Worm (Caenorhabditis elegans) whole organism, mixed stage, embryonic: ENCODE data around the gene F22D3.4.

Experiments
- M03D4.4 ChIP-seq: sonication (generic microtip); optimal IDR thresholded peaks from 2 replicates; lab custom pipeline; 2017; ENCODE audit warnings: mild to moderate bottlenecking, missing genetic modification characterization, missing compliant biosample characterization
- ceh-43 ChIP-seq: fragments of 200-800 bp; sonication (Bioruptor generic); optimal IDR thresholded peaks from 2 replicates; lab custom pipeline; 2018; ENCODE audit warnings: mild to moderate bottlenecking, missing genetic modification characterization, moderate library complexity, missing compliant biosample characterization
- ceh-83 ChIP-seq: fragments of 200-800 bp; sonication (Bioruptor generic); optimal IDR thresholded peaks from 2 replicates; lab custom pipeline; 2018; ENCODE audit warnings: mild to moderate bottlenecking, missing genetic modification characterization, missing compliant biosample characterization
- ces-1 ChIP-seq: fragments of 150-350 bp; optimal IDR thresholded peaks from 2 replicates; lab custom pipeline; 2014; ENCODE audit warnings: missing biosample characterization, missing genetic modification reagents, missing genetic modification characterization
- cnd-1 ChIP-seq: fragments of 200-800 bp; sonication (Bioruptor generic); optimal IDR thresholded peaks from 2 replicates; lab custom pipeline; 2018; ENCODE audit warnings: mild to moderate bottlenecking, missing genetic modification characterization, missing compliant biosample characterization
- elt-1 ChIP-seq: sonication (generic microtip); optimal IDR thresholded peaks from 2 replicates; lab custom pipeline; 2017; ENCODE audit warnings: missing genetic modification characterization, mild to moderate bottlenecking, missing compliant biosample characterization, antibody characterized with exemption, moderate library complexity, borderline replicate concordance; ENCODE audit not compliant: insufficient read depth
- elt-3 ChIP-seq: fragments of 150-350 bp; optimal IDR thresholded peaks from 2 replicates; lab custom pipeline; 2014; ENCODE audit warnings: missing biosample characterization, missing genetic modification characterization
- flh-1 ChIP-seq: fragments of 200-800 bp; sonication (Bioruptor generic); optimal IDR thresholded peaks from 2 replicates; lab custom pipeline; 2018; ENCODE audit warnings: mild to moderate bottlenecking, missing genetic modification characterization, moderate library complexity, missing compliant biosample characterization
- ham-2 ChIP-seq: fragments of 200-800 bp; sonication (Bioruptor generic); optimal IDR thresholded peaks from 2 replicates; lab custom pipeline; 2018; ENCODE audit warnings: mild to moderate bottlenecking, missing genetic modification characterization, missing compliant biosample characterization
- hlh-1 ChIP-seq: fragments of 150-350 bp; optimal IDR thresholded peaks from 2 replicates; lab custom pipeline; 2014; ENCODE audit warnings: missing biosample characterization, missing genetic modification reagents, missing genetic modification characterization
- lin-13 ChIP-seq: fragments of 150-350 bp; optimal IDR thresholded peaks from 2 replicates; lab custom pipeline; 2014; ENCODE audit warnings: missing biosample characterization, missing genetic modification characterization
- lsy-2 ChIP-seq: fragments of 150-350 bp; optimal IDR thresholded peaks from 2 replicates; lab custom pipeline; 2014; ENCODE audit warnings: missing biosample characterization, missing genetic modification characterization
- mab-5 ChIP-seq: fragments of 150-350 bp; optimal IDR thresholded peaks from 2 replicates; lab custom pipeline; 2014; ENCODE audit warnings: missing biosample characterization, missing genetic modification characterization
- mep-1 ChIP-seq: fragments of 150-350 bp; optimal IDR thresholded peaks from 2 replicates; lab custom pipeline; 2017; ENCODE audit warnings: missing biosample characterization, missing genetic modification reagents, missing genetic modification characterization, inconsistent platforms
- mls-2 ChIP-seq: sonication (generic microtip); optimal IDR thresholded peaks from 2 replicates; lab custom pipeline; 2016; ENCODE audit warnings: mild to moderate bottlenecking, missing genetic modification characterization, moderate library complexity, missing compliant biosample characterization
- nhr-12 ChIP-seq: fragments of 150-350 bp; optimal IDR thresholded peaks from 2 replicates; lab custom pipeline; 2014; ENCODE audit warnings: missing biosample characterization, missing genetic modification characterization
- nhr-237 ChIP-seq: fragments of 150-350 bp; optimal IDR thresholded peaks from 2 replicates; lab custom pipeline; 2014; ENCODE audit warnings: missing biosample characterization, missing genetic modification characterization
- pha-4 ChIP-seq: fragments of 150-350 bp; optimal IDR thresholded peaks from 2 replicates; lab custom pipeline; 2018; ENCODE audit warnings: missing biosample characterization, missing genetic modification reagents, missing genetic modification characterization
- sem-2 ChIP-seq: fragments of 200-800 bp; sonication (Bioruptor generic); optimal IDR thresholded peaks from 2 replicates; lab custom pipeline; 2018; ENCODE audit warnings: mild to moderate bottlenecking, missing genetic modification characterization, missing compliant biosample characterization
- snpc-4 ChIP-seq: fragments of 150-350 bp; optimal IDR thresholded peaks from 2 replicates; lab custom pipeline; 2014; ENCODE audit warnings: missing biosample characterization, missing genetic modification characterization
- tbx-8 ChIP-seq: fragments of 200-800 bp; sonication (Bioruptor generic); optimal IDR thresholded peaks from 2 replicates; lab custom pipeline; 2018; ENCODE audit warnings: mild to moderate bottlenecking, missing genetic modification characterization, moderate library complexity, missing compliant biosample characterization
- unc-120 ChIP-seq: sonication (generic microtip); optimal IDR thresholded peaks from 2 replicates; lab custom pipeline; 2017; ENCODE audit warnings: missing genetic modification characterization, missing compliant biosample characterization; ENCODE audit not compliant: poor library complexity, severe bottlenecking
- unc-62 ChIP-seq: fragments of 150-350 bp; optimal IDR thresholded peaks from 2 replicates; lab custom pipeline; 2014; ENCODE audit warnings: missing biosample characterization, missing genetic modification reagents, missing genetic modification characterization
- zip-8 ChIP-seq: fragments of 150-350 bp; optimal IDR thresholded peaks from 2 replicates; lab custom pipeline; 2014; ENCODE audit warnings: missing biosample characterization, missing genetic modification characterization
- ztf-11 ChIP-seq: fragments of 150-350 bp; optimal IDR thresholded peaks from 2 replicates; lab custom pipeline; 2014; ENCODE audit warnings: missing biosample characterization, missing genetic modification characterization

The F22D3.4 gene

DNA sequence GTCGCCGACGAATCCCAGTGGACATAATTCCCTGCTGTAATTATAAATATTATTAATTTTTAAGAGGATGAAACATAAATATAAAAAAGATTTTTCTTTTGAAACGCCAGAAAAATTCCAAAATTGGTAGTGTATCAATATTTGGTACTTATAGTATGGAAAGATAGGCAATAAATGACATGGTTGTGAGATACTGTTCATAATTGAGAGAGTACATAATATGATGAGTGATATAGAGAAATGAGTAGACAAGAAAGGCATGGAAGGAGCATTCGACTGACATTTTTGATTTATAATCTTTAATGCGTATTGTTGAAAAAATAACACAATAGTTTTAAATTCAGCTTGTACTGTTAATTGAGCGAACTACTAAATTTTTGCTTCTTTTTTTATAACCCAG is 29.9 kb downstream of the F22D3.4 start, which contains the start of gene C44B7.11:
C44B7.11 (minus strand) TSS at position 34 of the 400 bp plus-strand sequence.
- TF ChIP-seq mls-2, result no peak
- no peak for TF ChIP-seq pha-4 (tag; lab: Kevin White, UChicago)
- TF ChIP-seq ceh-83 (GFP tag; lab: Kevin White, UChicago), result no peak
- TF ChIP-seq ces-1, result no peak
- TF ChIP-seq, all 35 proteins: peak for 0

DNA sequence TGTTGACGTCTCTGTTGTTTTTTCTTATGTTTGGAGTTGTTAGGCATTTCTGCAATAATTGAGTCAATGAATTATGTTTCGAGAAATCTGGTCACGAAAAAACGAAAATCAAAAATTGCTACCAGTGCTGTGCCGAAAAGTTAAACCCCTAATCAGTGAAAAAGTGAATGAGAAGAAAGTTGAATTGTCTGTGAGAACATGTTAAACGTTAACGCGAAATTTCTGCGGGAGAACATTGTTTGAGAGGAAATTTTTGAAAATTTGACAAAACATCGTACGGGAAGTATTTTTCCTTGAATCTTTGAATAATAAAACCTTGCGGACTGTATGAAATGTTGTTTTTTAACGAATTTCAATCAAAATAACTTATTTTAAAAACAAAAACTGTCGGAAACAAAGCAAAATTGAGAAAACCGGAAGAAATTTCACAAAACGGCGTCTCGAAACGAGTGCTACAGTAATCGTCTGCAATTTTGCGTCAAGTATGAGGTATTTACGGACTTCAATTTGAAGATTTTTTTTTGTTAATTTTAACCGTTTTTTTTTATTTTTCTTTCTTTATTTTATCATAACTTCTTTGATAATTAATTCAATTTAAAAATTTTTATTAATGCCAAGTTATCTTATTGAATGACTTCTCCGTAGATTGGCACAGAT is 33.7 kb downstream of the F22D3.4 start, which contains the start of gene adal-1:
adal-1 (minus strand) TSS at position 51 of the 657 bp plus-strand sequence.
- TF ChIP-seq flh-1 (GFP tag; lab: Kevin White, UChicago) (no peak), lin-13 (no peak), zip-8 (tag; lab: Kevin White, UChicago) (no peak), lsy-2 (tag; lab: Kevin White, UChicago) (peak; percentile 61), elt-1 (tag; lab: Kevin White, UChicago) (no peak)
- TF ChIP-seq, all 35 proteins: peak for 1

DNA sequence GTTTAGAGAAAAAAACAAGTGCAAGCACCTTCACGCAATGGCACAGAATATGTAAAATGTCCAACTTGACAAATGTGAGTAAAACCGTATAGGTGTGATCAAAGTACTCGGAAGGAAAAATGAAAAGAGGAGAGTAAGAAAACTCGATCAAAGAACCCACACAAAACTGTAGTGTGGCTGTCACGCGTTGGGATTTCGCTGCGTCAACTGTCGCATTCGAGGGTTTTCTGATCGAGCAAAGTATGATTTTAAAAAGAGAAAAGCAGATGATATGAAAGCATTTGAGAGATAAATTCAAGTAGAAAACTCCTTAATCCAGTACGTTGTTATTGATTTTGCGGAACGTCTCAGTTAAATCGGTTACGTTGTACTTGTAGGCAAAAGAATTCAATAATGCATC is 35.6 kb downstream of the F22D3.4 start:
- TF ChIP-seq hlh-1 (peak; percentile 83), M03D4.4 (tag; lab: Kevin White, UChicago) (no peak)

DNA sequence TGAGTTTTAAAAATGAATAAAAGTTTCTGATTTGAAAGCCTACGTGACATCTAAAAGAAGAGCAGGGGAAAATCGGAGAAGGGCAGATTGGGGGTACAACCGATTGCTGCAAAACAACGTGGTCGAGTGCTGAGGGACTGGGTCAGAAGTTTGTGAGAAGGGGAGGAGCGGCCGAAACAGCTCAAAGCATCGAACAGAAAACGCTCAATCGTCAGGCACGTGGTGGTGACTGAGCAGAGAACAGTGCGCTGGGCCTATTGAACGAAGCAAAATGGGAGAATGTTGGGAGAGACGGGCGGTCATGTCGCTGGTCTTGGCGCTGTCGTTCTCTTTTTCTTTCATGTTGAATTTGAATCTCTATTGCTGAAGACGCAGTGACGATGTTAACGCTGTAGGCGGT is 36.2 kb downstream of the F22D3.4 start:
- no peak for TF ChIP-seq flh-1 (GFP tag; lab: Kevin White, UChicago)
- TF ChIP-seq ceh-83 (GFP tag; lab: Kevin White, UChicago), result no peak
- no peak for TF ChIP-seq mab-5 (tag; lab: Kevin White, UChicago)
- no peak for TF ChIP-seq unc-62
- no peak for TF ChIP-seq hlh-1
- TF ChIP-seq elt-3 (tag; lab: Kevin White, UChicago), result no peak
- TF ChIP-seq ceh-43 (GFP tag; lab: Kevin White, UChicago), result no peak
- TF ChIP-seq, all 35 proteins: peak for 0

DNA sequence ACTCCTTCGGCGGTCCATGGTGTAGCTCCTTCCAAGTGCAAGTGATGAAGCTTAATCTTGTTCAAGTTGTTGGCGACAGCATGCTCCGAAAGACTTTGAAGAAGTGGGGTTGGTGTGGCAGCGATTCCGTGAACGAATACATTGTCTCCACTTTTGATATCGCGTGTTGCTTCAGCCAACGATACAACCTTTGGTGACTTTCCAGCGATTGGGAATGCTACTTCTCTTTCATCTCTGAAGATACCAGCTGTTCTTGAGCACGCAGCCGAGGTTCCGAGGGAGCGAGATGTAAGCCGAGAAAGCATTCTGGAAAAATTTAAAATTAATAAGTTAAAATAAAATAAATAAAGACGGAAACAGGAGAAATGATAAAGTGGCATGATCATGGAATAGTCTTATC is 37.3 kb downstream of the F22D3.4 start, which contains the start of gene acer-1:
acer-1 (minus strand) TSS at position 306 of the 400 bp plus-strand sequence.
- TF ChIP-seq lin-13 (no peak), hlh-1 (no peak), sem-2 (GFP tag; lab: Kevin White, UChicago) (no peak), mls-2 (no peak), unc-120 (tag; lab: Kevin White, UChicago) (no peak), nhr-237 (tag; lab: Kevin White, UChicago) (no peak), mab-5 (tag; lab: Kevin White, UChicago) (no peak), zip-8 (tag; lab: Kevin White, UChicago) (no peak), snpc-4 (tag; lab: Kevin White, UChicago) (no peak), ham-2 (no peak), unc-62 (no peak), tbx-8 (GFP tag; lab: Kevin White, UChicago) (no peak)
- TF ChIP-seq, all 35 proteins: peak for 0

DNA sequence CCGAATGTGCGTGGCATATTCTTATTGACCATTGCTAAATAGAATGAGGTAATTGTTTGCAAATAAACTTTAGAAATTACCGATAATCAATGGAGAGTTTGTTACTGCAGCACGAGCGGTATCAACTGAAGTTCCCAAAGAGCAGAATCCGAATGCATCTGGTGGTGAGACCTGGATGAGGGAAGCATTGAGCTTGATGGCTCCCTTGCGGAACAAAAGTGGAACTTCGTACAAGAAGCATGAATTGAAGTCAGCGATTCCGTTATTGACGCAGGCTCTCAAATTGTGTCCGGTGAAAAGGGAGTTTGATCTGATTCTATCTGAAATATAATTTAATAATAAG is 37.9 kb downstream of the F22D3.4 start:
- no peak for TF ChIP-seq hlh-1
- TF ChIP-seq ztf-11 (tag; lab: Kevin White, UChicago), result no peak
- TF ChIP-seq zip-8 (tag; lab: Kevin White, UChicago), result no peak
- no peak for TF ChIP-seq flh-1 (GFP tag; lab: Kevin White, UChicago)
- TF ChIP-seq cnd-1, result no peak

DNA sequence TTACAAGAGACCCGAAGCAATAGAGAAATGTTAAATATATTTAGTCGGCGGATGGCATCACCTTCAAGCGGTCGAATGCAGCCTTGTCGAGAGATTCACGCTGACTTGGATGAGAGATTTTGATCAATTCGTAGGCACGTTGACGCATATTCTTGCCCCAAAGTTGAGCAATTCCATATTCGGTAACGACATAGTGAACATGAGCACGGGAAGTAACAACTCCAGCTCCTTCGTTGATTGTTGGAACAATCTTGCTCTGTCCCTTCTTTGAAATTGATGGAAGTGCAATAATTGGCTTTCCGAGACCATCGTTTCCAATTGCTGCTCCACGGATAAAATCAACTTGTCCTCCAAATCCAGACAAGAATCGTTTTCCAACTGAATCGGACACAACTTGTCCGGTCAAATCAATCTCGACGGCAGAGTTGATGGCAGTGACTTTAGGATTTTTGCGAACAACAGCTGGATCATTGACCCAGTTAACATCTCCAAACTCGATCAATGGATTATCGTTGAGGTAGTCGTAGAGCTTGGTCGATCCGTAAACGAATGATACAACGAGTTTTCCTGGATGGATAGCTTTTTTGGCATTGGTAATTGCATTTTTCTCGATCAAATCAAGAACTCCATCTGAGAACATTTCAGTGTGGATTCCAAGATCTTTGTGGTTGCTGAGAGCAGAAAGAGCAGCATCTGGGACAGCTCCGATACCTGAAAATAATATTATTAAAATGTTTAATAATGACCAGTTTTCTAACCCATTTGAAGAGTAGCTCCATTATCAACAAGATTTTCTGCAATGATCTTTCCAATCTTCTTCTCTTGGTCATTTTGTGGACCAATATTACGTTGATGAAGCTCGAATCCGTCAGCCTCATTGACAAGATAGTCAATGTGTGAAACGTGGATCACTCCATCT is 38.5 kb downstream of the F22D3.4 start:
- no peak for TF ChIP-seq mep-1 (tag; lab: Kevin White, UChicago)
- TF ChIP-seq ces-1, result no peak
- TF ChIP-seq nhr-12 (tag; lab: Kevin White, UChicago), result no peak
